Worm (Caenorhabditis elegans) whole organism, early embryonic: ENCODE results near the gene odr-10.

Experiments used
- ama-1 ChIP-seq: fragments of 150-350 bp; optimal IDR thresholded peaks from 2 replicates; lab custom pipeline; 2014
- flt-1 ChIP-seq: fragments of 200-800 bp; sonication (Bioruptor generic); IDR thresholded peaks from 2 replicates; pipeline ENCODE4 v1.3.6; 2022; ENCODE audit warnings: missing genetic modification characterization, missing compliant biosample characterization
- hmg-4 ChIP-seq: fragments of 200-800 bp; sonication (Bioruptor generic); optimal IDR thresholded peaks from 2 replicates; lab custom pipeline; 2018; ENCODE audit warnings: mild to moderate bottlenecking, missing genetic modification characterization, missing compliant biosample characterization
- hnd-1 ChIP-seq: sonication (generic microtip); optimal IDR thresholded peaks from 2 replicates; lab custom pipeline; 2016; ENCODE audit warnings: missing genetic modification characterization, missing compliant biosample characterization

DNA sequence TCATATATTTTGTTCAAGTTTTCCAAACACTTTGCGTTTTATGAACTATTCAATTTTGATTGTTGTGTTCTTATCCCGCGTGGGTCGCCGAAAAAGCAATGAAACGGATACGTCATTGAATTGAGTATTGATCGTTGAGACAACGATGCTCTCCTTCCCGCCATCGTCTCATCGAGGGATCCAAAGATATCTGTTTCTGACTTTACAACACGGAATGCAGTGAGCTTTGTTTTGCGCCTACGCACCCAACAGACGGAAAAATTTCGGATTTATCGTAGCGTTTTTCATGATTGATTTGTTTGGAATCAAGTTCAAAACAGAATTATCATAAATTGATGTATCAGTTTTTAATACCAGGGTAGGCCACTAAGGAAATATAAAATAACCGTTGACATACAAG lies 43.2 kb downstream of the odr-10 start:
- TF ChIP-seq ama-1 (lab: Kevin White, UChicago) (no peak), flt-1 (GFP tag; lab: Robert Waterston, UW) (no peak), hmg-4 (GFP tag; lab: Kevin White, UChicago) (no peak), hnd-1 (tag; lab: Kevin White, UChicago) (no peak)
